Fruit fly (Drosophila melanogaster): ENCODE results near the gene CG15739.

Gene CG15739

DNA sequence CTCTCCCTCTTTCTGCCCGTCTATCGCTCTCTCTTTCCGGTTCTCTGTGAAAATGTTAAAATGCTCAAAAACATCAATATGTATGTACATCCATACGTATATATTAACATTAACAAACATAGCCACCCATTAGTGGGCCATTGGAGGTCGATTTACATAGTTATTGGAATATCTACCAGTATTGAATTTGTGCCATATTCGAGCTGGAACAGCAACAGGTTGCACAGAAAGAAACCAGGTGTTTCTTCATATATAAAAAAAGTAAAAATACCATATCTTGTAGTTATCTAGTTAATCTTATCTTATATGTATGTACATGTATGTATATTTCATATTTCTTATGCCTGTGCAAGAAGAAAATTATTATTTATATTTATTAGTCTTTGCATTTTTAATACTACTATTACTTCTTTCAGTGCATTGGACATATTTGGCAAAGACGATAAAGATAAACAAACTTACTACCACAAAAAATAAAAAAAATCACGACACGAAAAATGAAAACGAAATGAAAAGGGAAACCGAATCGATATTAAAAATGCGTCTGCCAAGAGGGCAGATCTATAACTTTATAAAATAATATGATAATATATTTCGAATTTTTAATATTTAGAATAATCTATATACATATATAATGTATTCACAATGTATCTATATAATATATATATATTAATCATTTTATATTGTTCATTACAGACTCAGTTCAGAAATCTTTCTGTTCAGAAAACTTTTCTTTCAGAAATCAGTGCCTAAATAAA, 24.4 kb upstream of the CG15739 start (continued):
- TF ChIP-seq Blimp-1 (GFP tag; optimal IDR thresholded peaks at IDR 0.05) (peak; percentile 65), Max (GFP tag; optimal IDR thresholded peaks at IDR 0.05) (no peak), Neu2 (GFP tag; optimal IDR thresholded peaks at IDR 0.05; ENCODE audit: borderline replicate concordance) (no peak), Aef1 (GFP tag; IDR thresholded peaks at IDR 0.05) (0 out of 3 replicates have a peak, but pooled peaks have one; percentile 28), CG18476 (GFP tag; optimal IDR thresholded peaks at IDR 0.05) (peak; percentile 15), nmo (GFP tag; optimal IDR thresholded peaks at IDR 0.05) (peak; percentile 34), GATAe (GFP tag; conservative IDR thresholded peaks at IDR 0.05) (no peak), Nf-YC (tag; optimal IDR thresholded peaks at IDR 0.05) (peak; percentile 13), sob (GFP tag; IDR thresholded peaks at IDR 0.05) (peak; percentile 41; the same call in 1 of the 2 replicates), CG13296 (GFP tag; optimal IDR thresholded peaks at IDR 0.05) (peak; percentile 23), fd96Cb (tag; optimal IDR thresholded peaks at IDR 0.05) (peak; percentile 52), NC2β (GFP tag; optimal IDR thresholded peaks at IDR 0.05) (no peak), CG1024 (GFP tag; IDR thresholded peaks at IDR 0.05) (0 out of 2 replicates have a peak, but pooled peaks have one; percentile 17), CG14710 (tag; optimal IDR thresholded peaks at IDR 0.05) (no peak), CG14965 (GFP tag; optimal IDR thresholded peaks at IDR 0.05; ENCODE audit: borderline replicate concordance) (no peak), dysf (GFP tag; IDR thresholded peaks at IDR 0.05) (peak; percentile 46; the same call in 1 of the 3 replicates), Hand (GFP tag; optimal IDR thresholded peaks at IDR 0.05) (no peak), bab2 (GFP tag; optimal IDR thresholded peaks at IDR 0.05) (no peak), CG2202 (tag; optimal IDR thresholded peaks at IDR 0.05) (no peak), B-H2 (GFP tag; optimal IDR thresholded peaks at IDR 0.05) (no peak), aop (GFP tag; IDR thresholded peaks at IDR 0.05) (no peak), Bteb2 (GFP tag; optimal IDR thresholded peaks at IDR 0.05) (no peak), gem (tag; optimal IDR thresholded peaks at IDR 0.05) (peak; percentile 71), cas (GFP tag; IDR thresholded peaks at IDR 0.05) (no peak), CG12071 (GFP tag; optimal IDR thresholded peaks at IDR 0.05) (peak; percentile 4), crc (GFP tag; optimal IDR thresholded peaks at IDR 0.05) (no peak), ind (GFP tag; optimal IDR thresholded peaks at IDR 0.05) (peak; percentile 13), CG8478 (optimal IDR thresholded peaks at IDR 0.05) (no peak), ATbp (GFP tag; optimal IDR thresholded peaks at IDR 0.05) (peak; percentile 45), Trl (optimal IDR thresholded peaks at IDR 0.05) (peak in 1 of 2 experiments; percentile 11), Trl (GFP tag; optimal IDR thresholded peaks at IDR 0.05) (no peak), CG3838 (GFP tag; optimal IDR thresholded peaks at IDR 0.05) (no peak), gce (GFP tag; IDR thresholded peaks at IDR 0.05) (no peak), croc (GFP tag; conservative IDR thresholded peaks at IDR 0.05) (no peak), zfh1 (GFP tag; IDR thresholded peaks at IDR 0.05) (no peak), CG2712 (tag; optimal IDR thresholded peaks at IDR 0.05) (peak; percentile 53), CG11695 (GFP tag; IDR thresholded peaks at IDR 0.05) (0 out of 3 replicates have a peak, but pooled peaks have one; percentile 19), h (optimal IDR thresholded peaks at IDR 0.05) (no peak), Atf-2 (GFP tag; optimal IDR thresholded peaks at IDR 0.05) (no peak), cwo (GFP tag; optimal IDR thresholded peaks at IDR 0.05) (peak; percentile 43), CG7839 (tag; optimal IDR thresholded peaks at IDR 0.05) (peak; percentile 55), CG17361 (GFP tag; IDR thresholded peaks at IDR 0.05) (peak; percentile 54; the same call in 2 of the 3 replicates), Ptx1 (GFP tag; IDR thresholded peaks at IDR 0.05) (peak; percentile 57), trem (tag; optimal IDR thresholded peaks at IDR 0.05) (no peak), mirr (GFP tag; optimal IDR thresholded peaks at IDR 0.05) (peak; percentile 59), sisA (GFP tag; IDR thresholded peaks at IDR 0.05) (0 out of 2 replicates have a peak, but pooled peaks have one; percentile 40), abd-A (tag; optimal IDR thresholded peaks at IDR 0.05) (peak; percentile 78), CG10147 (GFP tag; optimal IDR thresholded peaks at IDR 0.05) (peak; percentile 5), stwl (tag; optimal IDR thresholded peaks at IDR 0.05) (no peak), ac (GFP tag; optimal IDR thresholded peaks at IDR 0.05) (no peak)

All from whole organism, embryonic.